Worm (Caenorhabditis elegans) whole organism, L4 larva: ENCODE measurements around the gene hsp-1.

Experiments used
- F37D6.2 ChIP-seq: sonication (generic microtip); optimal IDR thresholded peaks from 2 replicates; lab custom pipeline; 2016; ENCODE audit warnings: mild to moderate bottlenecking, missing genetic modification characterization, missing compliant biosample characterization
- F44E2.7 ChIP-seq: fragments of 200-800 bp; sonication (Bioruptor generic); IDR thresholded peaks from 2 replicates; pipeline ENCODE4 v2.1.2; 2022; ENCODE audit warnings: missing genetic modification characterization, missing compliant biosample characterization
- F49E8.2 ChIP-seq: sonication (generic microtip); optimal IDR thresholded peaks from 2 replicates; lab custom pipeline; 2016; ENCODE audit warnings: missing compliant biosample characterization, mild to moderate bottlenecking, missing genetic modification characterization, borderline replicate concordance
- R02D3.7 ChIP-seq: fragments of 150-350 bp; sonication (generic microtip); optimal IDR thresholded peaks from 3 replicates; lab custom pipeline; 2014; ENCODE audit warnings: missing biosample characterization, missing genetic modification characterization
- Y75B8A.6 ChIP-seq: fragments of 200-800 bp; sonication (Bioruptor generic); IDR thresholded peaks from 2 replicates; pipeline ENCODE4 v1.3.6; 2022; ENCODE audit warnings: missing genetic modification reagents, missing genetic modification characterization, missing compliant biosample characterization
- aha-1 ChIP-seq: fragments of 150-350 bp; peaks from one replicate; lab custom pipeline; 2014; ENCODE audit warnings: missing biosample characterization, missing genetic modification characterization
- arid-1 ChIP-seq: fragments of 200-800 bp; sonication (Bioruptor generic); conservative IDR thresholded peaks from 2 replicates; pipeline ENCODE4 v1.3.6; 2022; ENCODE audit warnings: missing genetic modification reagents, missing genetic modification characterization, missing compliant biosample characterization
- ceh-28 ChIP-seq: fragments of 150-350 bp; optimal IDR thresholded peaks from 2 replicates; lab custom pipeline; 2014; ENCODE audit warnings: missing biosample characterization, missing genetic modification reagents, missing genetic modification characterization
- ceh-32 ChIP-seq: sonication (generic microtip); optimal IDR thresholded peaks from 2 replicates; lab custom pipeline; 2016; ENCODE audit warnings: mild to moderate bottlenecking, missing genetic modification characterization, missing compliant biosample characterization; ENCODE audit not compliant: poor library complexity
- ctbp-1 ChIP-seq: fragments of 200-800 bp; sonication (Bioruptor generic); IDR thresholded peaks from 2 replicates; pipeline ENCODE4 v1.3.6; 2022; ENCODE audit warnings: missing genetic modification reagents, missing genetic modification characterization, missing compliant biosample characterization
- dmd-6 ChIP-seq: fragments of 200-800 bp; sonication (Bioruptor generic); IDR thresholded peaks from 2 replicates; pipeline ENCODE4 v1.3.6; 2022; ENCODE audit warnings: missing genetic modification reagents, missing genetic modification characterization, missing compliant biosample characterization
- dmd-9 ChIP-seq: fragments of 200-800 bp; sonication (Bioruptor generic); IDR thresholded peaks from 2 replicates; pipeline ENCODE4 v1.3.6; 2022; ENCODE audit warnings: missing genetic modification reagents, missing genetic modification characterization, missing compliant biosample characterization
- dve-1 ChIP-seq: sonication (generic microtip); optimal IDR thresholded peaks from 2 replicates; lab custom pipeline; 2017; ENCODE audit warnings: antibody characterized with exemption, mild to moderate bottlenecking, missing genetic modification characterization, missing compliant biosample characterization; ENCODE audit not compliant: insufficient read depth
- egl-27 ChIP-seq: sonication (generic microtip); optimal IDR thresholded peaks from 3 replicates; lab custom pipeline; 2017; ENCODE audit warnings: missing biosample characterization, missing genetic modification reagents, missing genetic modification characterization
- fkh-10 ChIP-seq: fragments of 150-350 bp; optimal IDR thresholded peaks from 2 replicates; lab custom pipeline; 2014; ENCODE audit warnings: missing biosample characterization, missing genetic modification reagents, missing genetic modification characterization
- fos-1 ChIP-seq: fragments of 150-350 bp; optimal IDR thresholded peaks from 2 replicates; lab custom pipeline; 2014; ENCODE audit warnings: missing biosample characterization, missing genetic modification characterization
- hlh-11 ChIP-seq: fragments of 200-800 bp; sonication (Bioruptor generic); optimal IDR thresholded peaks from 2 replicates; lab custom pipeline; 2018; ENCODE audit warnings: mild to moderate bottlenecking, missing genetic modification characterization, missing compliant biosample characterization
- lim-7 ChIP-seq: fragments of 200-800 bp; sonication (Bioruptor generic); IDR thresholded peaks from 2 replicates; pipeline ENCODE4 v1.3.6; 2022; ENCODE audit warnings: missing genetic modification characterization, missing compliant biosample characterization
- lin-1 ChIP-seq: fragments of 200-800 bp; sonication (Bioruptor generic); IDR thresholded peaks from 2 replicates; pipeline ENCODE4 v1.3.6; 2022; ENCODE audit warnings: missing genetic modification reagents, missing genetic modification characterization, missing compliant biosample characterization
- lin-13 ChIP-seq: fragments of 150-350 bp; optimal IDR thresholded peaks from 2 replicates; lab custom pipeline; 2014; ENCODE audit warnings: missing biosample characterization, missing genetic modification reagents, missing genetic modification characterization
- lin-29 ChIP-seq: fragments of 200-800 bp; sonication (Bioruptor generic); IDR thresholded peaks from 2 replicates; pipeline ENCODE4 v1.3.6; 2022; ENCODE audit warnings: missing genetic modification reagents, missing genetic modification characterization, missing compliant biosample characterization
- lin-39 ChIP-seq: fragments of 150-350 bp; optimal IDR thresholded peaks from 2 replicates; lab custom pipeline; 2014; ENCODE audit warnings: missing biosample characterization, missing genetic modification reagents, missing genetic modification characterization
- lsy-2 ChIP-seq, 2 experiments: fragments of 150-350 bp in 1 of 2; sonication (generic microtip) in 1 of 2; optimal IDR thresholded peaks; 2 replicates each; lab custom pipeline; 2014 to 2017; ENCODE audit warnings: missing biosample characterization in 2 of 2, missing genetic modification characterization in 2 of 2
- mes-2 ChIP-seq: sonication (generic microtip); optimal IDR thresholded peaks from 2 replicates; lab custom pipeline; 2016; ENCODE audit warnings: missing genotype, mild to moderate bottlenecking, missing genetic modification characterization, missing compliant biosample characterization; ENCODE audit not compliant: poor library complexity, severe bottlenecking
- mxl-3 ChIP-seq: fragments of 200-800 bp; sonication (Bioruptor generic); optimal IDR thresholded peaks from 2 replicates; lab custom pipeline; 2018; ENCODE audit warnings: mild to moderate bottlenecking, missing genetic modification characterization, missing compliant biosample characterization
- nhr-102 ChIP-seq: sonication (generic microtip); optimal IDR thresholded peaks from 2 replicates; lab custom pipeline; 2016; ENCODE audit warnings: mild to moderate bottlenecking, missing genetic modification characterization, moderate library complexity, missing compliant biosample characterization
- nhr-11 ChIP-seq: fragments of 150-350 bp; optimal IDR thresholded peaks from 2 replicates; lab custom pipeline; 2014; ENCODE audit warnings: missing biosample characterization, missing genetic modification characterization
- nhr-111 ChIP-seq: fragments of 200-800 bp; sonication (Bioruptor generic); optimal IDR thresholded peaks from 2 replicates; lab custom pipeline; 2018; ENCODE audit warnings: mild to moderate bottlenecking, missing genetic modification characterization, missing compliant biosample characterization
- nhr-25 ChIP-seq: sonication (generic microtip); optimal IDR thresholded peaks from 2 replicates; lab custom pipeline; 2017; ENCODE audit warnings: missing genetic modification characterization, mild to moderate bottlenecking, missing compliant biosample characterization, antibody characterized with exemption, moderate library complexity, borderline replicate concordance; ENCODE audit not compliant: insufficient read depth
- nhr-41 ChIP-seq: fragments of 200-800 bp; sonication (Bioruptor generic); IDR thresholded peaks from 2 replicates; pipeline ENCODE4 v1.3.6; 2022; ENCODE audit warnings: missing genetic modification reagents, missing genetic modification characterization, missing compliant biosample characterization
- nhr-42 ChIP-seq: fragments of 200-800 bp; sonication (Bioruptor generic); IDR thresholded peaks from 2 replicates; pipeline ENCODE4 v1.3.6; 2022; ENCODE audit warnings: missing genetic modification characterization, missing compliant biosample characterization
- nhr-77 ChIP-seq: fragments of 150-350 bp; optimal IDR thresholded peaks from 2 replicates; lab custom pipeline; 2014; ENCODE audit warnings: missing biosample characterization, missing genetic modification characterization
- php-3 ChIP-seq: fragments of 200-800 bp; sonication (Bioruptor generic); IDR thresholded peaks from 2 replicates; pipeline ENCODE4 v1.3.6; 2022; ENCODE audit warnings: missing genetic modification reagents, missing genetic modification characterization, missing compliant biosample characterization
- rbr-2 ChIP-seq: sonication (generic microtip); optimal IDR thresholded peaks from 2 replicates; lab custom pipeline; 2016; ENCODE audit warnings: missing genotype, missing genetic modification characterization, missing compliant biosample characterization
- saeg-2 ChIP-seq: fragments of 200-800 bp; sonication (Bioruptor generic); IDR thresholded peaks from 2 replicates; pipeline ENCODE4 v1.3.6; 2022; ENCODE audit warnings: missing genetic modification reagents, missing genetic modification characterization, missing compliant biosample characterization
- sdz-12 ChIP-seq: fragments of 200-800 bp; sonication (Bioruptor generic); optimal IDR thresholded peaks from 2 replicates; lab custom pipeline; 2018; ENCODE audit warnings: mild to moderate bottlenecking, missing genetic modification characterization, missing compliant biosample characterization
- set-16 ChIP-seq: fragments of 200-800 bp; sonication (Bioruptor generic); IDR thresholded peaks from 2 replicates; pipeline ENCODE4 v1.3.6; 2022; ENCODE audit warnings: missing genetic modification reagents, missing genetic modification characterization, missing compliant biosample characterization
- spr-1 ChIP-seq: sonication (generic microtip); optimal IDR thresholded peaks from 2 replicates; lab custom pipeline; 2016; ENCODE audit warnings: mild to moderate bottlenecking, missing genetic modification characterization, missing compliant biosample characterization
- zfp-3 ChIP-seq: fragments of 200-800 bp; sonication (Bioruptor generic); conservative IDR thresholded peaks from 2 replicates; pipeline ENCODE4 v1.3.6; 2022; ENCODE audit warnings: missing genetic modification reagents, missing genetic modification characterization, missing compliant biosample characterization
- zip-11 ChIP-seq: fragments of 200-800 bp; sonication (Bioruptor generic); IDR thresholded peaks from 2 replicates; pipeline ENCODE4 v1.3.6; 2022; ENCODE audit warnings: missing genetic modification characterization, missing compliant biosample characterization
- ztf-11 ChIP-seq: fragments of 150-350 bp; optimal IDR thresholded peaks from 2 replicates; lab custom pipeline; 2014; ENCODE audit warnings: missing biosample characterization, missing genetic modification characterization

Gene hsp-1

DNA sequence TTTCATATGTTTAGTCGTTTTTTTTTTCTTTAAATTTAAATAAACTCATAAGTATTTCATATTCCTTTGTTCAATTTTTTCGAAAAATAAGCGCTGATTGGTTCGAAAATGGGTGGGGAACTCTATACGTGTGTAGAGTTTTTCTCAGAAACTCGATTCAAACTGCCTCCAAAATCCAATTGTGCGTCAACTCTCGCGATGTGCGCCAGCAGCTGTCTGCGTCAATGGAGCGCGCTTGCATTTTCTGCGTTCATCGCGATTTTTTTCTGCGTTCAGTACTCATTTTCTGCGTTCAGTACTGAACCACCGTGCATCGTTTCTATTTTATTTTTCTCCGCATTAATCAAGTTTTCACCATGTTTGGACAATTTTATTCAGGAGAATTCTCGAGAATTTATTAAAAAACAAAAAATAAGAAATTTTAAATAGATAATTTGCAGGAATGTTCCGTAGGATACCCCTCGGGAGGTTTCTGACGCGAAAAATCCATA lies 29.0 kb upstream of the hsp-1 start, which contains the start of gene eelo-2 (continued):
- TF ChIP-seq php-3 = peak; percentile 89
- peak; percentile 97 for TF ChIP-seq arid-1 (GFP tag; lab: Robert Waterston, UW)
- TF ChIP-seq ceh-32 (tag; lab: Kevin White, UChicago) = peak; percentile 75
- peak; percentile 96 for TF ChIP-seq nhr-25
- TF ChIP-seq dmd-9 (GFP tag; lab: Robert Waterston, UW) = peak; percentile 96
- TF ChIP-seq mxl-3 = peak; percentile 88
- peak; percentile 97 for TF ChIP-seq hlh-11 (tag; lab: Kevin White, UChicago)
- no peak for TF ChIP-seq ceh-28 (tag; lab: Kevin White, UChicago)
- TF ChIP-seq zip-11 (GFP tag; lab: Robert Waterston, UW) = no peak
- peak; percentile 97 for TF ChIP-seq dmd-6 (GFP tag; lab: Robert Waterston, UW)
- no peak for TF ChIP-seq R02D3.7
- TF ChIP-seq nhr-42 (GFP tag; lab: Robert Waterston, UW) = peak; percentile 96
- TF ChIP-seq Y75B8A.6 (GFP tag; lab: Robert Waterston, UW) = peak; percentile 90
- TF ChIP-seq nhr-77 (tag; lab: Kevin White, UChicago) = peak; percentile 98
- TF ChIP-seq set-16 = peak; percentile 68
- peak; percentile 91 to 97 for TF ChIP-seq lsy-2 (tag; optimal IDR thresholded peaks at IDR 0.05; lab: Kevin White, UChicago)
- peak; percentile 4; the same call in 1 of the 2 replicates for TF ChIP-seq F44E2.7
- TF ChIP-seq F37D6.2 = peak; percentile 96
- TF ChIP-seq saeg-2 (GFP tag; lab: Robert Waterston, UW) = peak; percentile 94
- peak; percentile 98 for TF ChIP-seq rbr-2
- TF ChIP-seq egl-27 (tag; lab: Kevin White, UChicago) = peak; percentile 33
- no peak for TF ChIP-seq sdz-12 (GFP tag; lab: Kevin White, UChicago)
- TF ChIP-seq ctbp-1 (GFP tag; lab: Robert Waterston, UW) = peak; percentile 92
- no peak for TF ChIP-seq lim-7 (GFP tag; lab: Robert Waterston, UW)
- no peak for TF ChIP-seq ztf-11 (tag; lab: Kevin White, UChicago)
- TF ChIP-seq nhr-111 (GFP tag; lab: Kevin White, UChicago) = no peak
- peak; percentile 90 for TF ChIP-seq nhr-41 (GFP tag; lab: Robert Waterston, UW)
- TF ChIP-seq zfp-3 (GFP tag; lab: Robert Waterston, UW) = peak; percentile 97
- peak; percentile 99 for TF ChIP-seq dve-1
- peak; percentile 97 for TF ChIP-seq lin-13 (GFP tag; lab: Kevin White, UChicago)
- TF ChIP-seq mes-2 (tag; lab: Kevin White, UChicago) = peak; percentile 97
- TF ChIP-seq lin-1 (GFP tag; lab: Robert Waterston, UW) = peak; percentile 97
- TF ChIP-seq, all 104 proteins: peak for 87

DNA sequence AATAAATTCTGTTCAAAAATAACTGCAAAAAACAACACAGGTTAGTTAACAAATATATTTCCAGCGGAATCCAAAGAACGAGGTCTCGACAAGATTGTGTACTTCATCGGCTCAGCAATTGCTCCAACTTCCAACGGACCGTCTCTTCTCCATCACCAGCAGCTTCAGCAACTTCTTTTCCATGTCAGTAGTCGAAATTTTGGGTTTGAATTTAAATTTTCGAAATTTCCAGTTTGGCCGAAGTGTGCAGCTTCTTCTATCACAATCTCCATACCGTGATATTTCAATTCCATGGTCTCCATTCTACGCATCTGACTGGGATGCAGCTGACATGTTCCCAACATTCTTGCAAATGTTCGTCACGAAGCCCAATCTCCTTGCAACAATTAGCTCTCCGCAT lies 25.3 kb upstream of the hsp-1 start:
- TF ChIP-seq aha-1 = peak; percentile 99
- no peak for TF ChIP-seq nhr-11 (tag; lab: Kevin White, UChicago)
- TF ChIP-seq saeg-2 (GFP tag; lab: Robert Waterston, UW) = no peak
- TF ChIP-seq nhr-102 (tag; lab: Kevin White, UChicago) = no peak

DNA sequence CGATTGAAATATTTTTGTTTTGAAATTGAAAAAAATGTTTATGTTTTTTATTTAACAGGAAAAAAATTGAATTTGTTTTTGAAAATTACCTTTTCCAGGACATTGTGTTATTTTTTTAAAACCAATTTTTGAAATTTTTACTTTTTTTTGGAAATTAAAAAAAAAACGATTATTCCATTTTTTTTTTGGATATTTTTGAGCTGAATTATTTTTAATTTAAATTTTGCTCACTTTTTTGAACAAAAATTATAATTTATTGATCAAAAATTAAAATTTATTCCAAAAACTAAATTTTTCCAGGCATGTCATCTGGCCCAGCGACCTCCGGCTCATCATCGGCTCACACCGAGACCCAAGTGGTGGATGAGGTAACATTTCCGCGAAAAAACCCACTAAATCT lies 23.8 kb upstream of the hsp-1 start, which contains the start of gene gtf-2E1:
Gene gtf-2E1, plus strand, starts transcription at position 301 of the 400 bp plus-strand sequence.
- TF ChIP-seq fkh-10 (no peak), lin-39 (tag; lab: Kevin White, UChicago) (no peak), fos-1 (no peak), spr-1 (no peak), dmd-6 (GFP tag; lab: Robert Waterston, UW) (no peak), sdz-12 (GFP tag; lab: Kevin White, UChicago) (no peak), lin-29 (GFP tag; lab: Robert Waterston, UW) (no peak), F49E8.2 (no peak), dve-1 (no peak)
